Worm (Caenorhabditis elegans) whole organism, L3 larva: ENCODE data around the gene npr-17.

Source experiments
- R02D3.7 ChIP-seq: fragments of 150-350 bp; optimal IDR thresholded peaks from 2 replicates; lab custom pipeline; 2014; ENCODE audit warnings: missing biosample characterization, missing genetic modification characterization
- ZK546.5 ChIP-seq: sonication (generic microtip); optimal IDR thresholded peaks from 2 replicates; lab custom pipeline; 2017; ENCODE audit warnings: missing biosample characterization, missing genetic modification characterization
- aly-2 ChIP-seq: fragments of 150-350 bp; optimal IDR thresholded peaks from 2 replicates; lab custom pipeline; 2014; ENCODE audit warnings: missing biosample characterization, missing genetic modification characterization
- ama-1 ChIP-seq: fragments of 150-350 bp; optimal IDR thresholded peaks from 2 replicates; lab custom pipeline; 2018
- ceh-82 ChIP-seq: fragments of 150-350 bp; optimal IDR thresholded peaks from 2 replicates; lab custom pipeline; 2014; ENCODE audit warnings: missing biosample characterization, missing genetic modification characterization
- egl-27 ChIP-seq: sonication (generic microtip); optimal IDR thresholded peaks from 4 replicates; lab custom pipeline; 2017; ENCODE audit warnings: missing biosample characterization, missing genetic modification reagents, missing genetic modification characterization
- fkh-10 ChIP-seq: sonication (generic microtip); optimal IDR thresholded peaks from 2 replicates; lab custom pipeline; 2017; ENCODE audit warnings: missing biosample characterization, missing genetic modification reagents, missing genetic modification characterization
- nhr-11 ChIP-seq: fragments of 150-350 bp; optimal IDR thresholded peaks from 2 replicates; lab custom pipeline; 2014; ENCODE audit warnings: missing biosample characterization, missing genetic modification characterization
- nhr-237 ChIP-seq: fragments of 150-350 bp; optimal IDR thresholded peaks from 2 replicates; lab custom pipeline; 2014; ENCODE audit warnings: missing biosample characterization, missing genetic modification characterization
- nhr-28 ChIP-seq: fragments of 150-350 bp; optimal IDR thresholded peaks from 2 replicates; lab custom pipeline; 2014; ENCODE audit warnings: missing biosample characterization, missing genetic modification characterization
- nhr-67 ChIP-seq: fragments of 150-350 bp; optimal IDR thresholded peaks from 2 replicates; lab custom pipeline; 2014; ENCODE audit warnings: missing biosample characterization, missing genetic modification characterization
- sea-2 ChIP-seq: fragments of 150-350 bp; sonication (generic microtip); optimal IDR thresholded peaks from 4 replicates; lab custom pipeline; 2014; ENCODE audit warnings: missing biosample characterization, missing genetic modification reagents, missing genetic modification characterization
- unc-62 ChIP-seq: fragments of 150-350 bp; sonication (generic microtip); optimal IDR thresholded peaks from 4 replicates; lab custom pipeline; 2014; ENCODE audit warnings: missing biosample characterization, missing genetic modification reagents, missing genetic modification characterization
- ztf-11 ChIP-seq: fragments of 150-350 bp; optimal IDR thresholded peaks from 2 replicates; lab custom pipeline; 2014; ENCODE audit warnings: missing biosample characterization, missing genetic modification characterization

DNA sequence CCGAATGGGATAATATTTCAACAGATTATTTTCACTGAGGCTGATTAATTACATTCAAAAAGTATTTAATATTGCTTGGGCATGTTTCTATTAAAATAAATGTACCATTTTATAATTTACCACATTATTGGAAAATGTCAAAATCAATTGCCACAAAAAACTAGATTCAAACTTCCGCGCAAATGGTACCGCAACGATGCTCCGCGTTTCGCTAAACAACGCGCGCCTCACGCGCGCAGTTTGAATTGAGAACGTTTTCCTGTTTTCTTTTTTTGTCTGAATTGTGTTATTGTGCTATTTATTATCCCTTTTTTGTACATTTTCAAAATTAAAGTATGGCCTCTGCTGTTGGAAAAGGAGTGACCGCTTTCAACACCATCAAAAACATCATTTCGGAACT is 55.4 kb downstream of the npr-17 start, which contains the start of gene C29E4.12:
- no peak for TF ChIP-seq nhr-237 (tag; lab: Kevin White, UChicago)
- TF ChIP-seq egl-27 (tag; lab: Kevin White, UChicago), result no peak
- no peak for TF ChIP-seq nhr-11
- TF ChIP-seq fkh-10 (GFP tag; lab: Kevin White, UChicago), result peak; percentile 26
- peak; percentile 17 for TF ChIP-seq R02D3.7 (tag; lab: Kevin White, UChicago)
- TF ChIP-seq nhr-28 (tag; lab: Kevin White, UChicago), result no peak
- TF ChIP-seq ZK546.5 (tag; lab: Kevin White, UChicago), result no peak
- TF ChIP-seq unc-62 (GFP tag; lab: Kevin White, UChicago), result no peak
- TF ChIP-seq ama-1 (lab: Kevin White, UChicago), result no peak
- TF ChIP-seq sea-2 (GFP tag; lab: Kevin White, UChicago), result no peak
- TF ChIP-seq ceh-82 (tag; lab: Kevin White, UChicago), result no peak
- no peak for TF ChIP-seq nhr-67
- no peak for TF ChIP-seq aly-2 (tag; lab: Kevin White, UChicago)
- no peak for TF ChIP-seq ztf-11 (tag; lab: Kevin White, UChicago)
